Fruit fly (Drosophila melanogaster) whole organism, embryonic: Measurements from ENCODE around the gene Srg3.
A peak's percentile ranks its signal among the peaks of the same experiment; 100 is the strongest.

Experiments
- Ada2b ChIP-seq: fragments of 200-800 bp; sonication (Bioruptor generic); IDR thresholded peaks from 2 replicates; pipeline ENCODE4 v1.3.6; 2022; ENCODE audit warnings: missing biosample characterization, missing genetic modification characterization
- Antp ChIP-seq: fragments of 200-800 bp; sonication (Bioruptor generic); optimal IDR thresholded peaks from 3 replicates; lab custom pipeline; 2016; ENCODE audit warnings: missing biosample characterization, missing genetic modification characterization
- Asciz ChIP-seq: fragments of 200-800 bp; sonication (Bioruptor generic); optimal IDR thresholded peaks from 2 replicates; lab custom pipeline; 2017; ENCODE audit warnings: missing biosample characterization, mild to moderate bottlenecking, missing genetic modification characterization, missing genetic modification reagents
- CG10267 ChIP-seq: fragments of 200-800 bp; sonication (Bioruptor generic); optimal IDR thresholded peaks from 2 replicates; lab custom pipeline; 2018; ENCODE audit warnings: missing biosample characterization, mild to moderate bottlenecking, missing genetic modification characterization, moderate library complexity
- CG10321 ChIP-seq: fragments of 200-800 bp; sonication (Bioruptor generic); IDR thresholded peaks from 2 replicates; pipeline ENCODE4 v1.3.6; 2022; ENCODE audit warnings: missing biosample characterization, missing genetic modification characterization
- CG10543 ChIP-seq: fragments of 200-800 bp; sonication (Bioruptor generic); optimal IDR thresholded peaks from 3 replicates; lab custom pipeline; 2017; ENCODE audit warnings: missing biosample characterization, mild to moderate bottlenecking, missing genetic modification characterization, moderate library complexity
- CG10654 ChIP-seq: fragments of 200-800 bp; sonication (Bioruptor generic); optimal IDR thresholded peaks from 2 replicates; lab custom pipeline; 2016; ENCODE audit warnings: missing biosample characterization, missing genetic modification characterization
- CG11398 ChIP-seq: fragments of 200-800 bp; sonication (Bioruptor generic); optimal IDR thresholded peaks from 2 replicates; lab custom pipeline; 2016; ENCODE audit warnings: missing biosample characterization, missing genetic modification characterization
- CG12104 ChIP-seq: fragments of 200-800 bp; sonication (Bioruptor generic); optimal IDR thresholded peaks from 3 replicates; lab custom pipeline; 2016; ENCODE audit warnings: missing biosample characterization, missing genetic modification characterization
- CG12659 ChIP-seq: fragments of 200-800 bp; sonication (Bioruptor generic); optimal IDR thresholded peaks from 3 replicates; lab custom pipeline; 2017; ENCODE audit warnings: mild to moderate bottlenecking, missing biosample characterization, missing genetic modification reagents, missing genetic modification characterization
- CG14014 ChIP-seq: fragments of 200-800 bp; sonication (Bioruptor generic); IDR thresholded peaks from 2 replicates; pipeline ENCODE4 v1.3.6; 2022; ENCODE audit warnings: missing biosample characterization, missing genetic modification characterization
- CG17385 ChIP-seq: fragments of 200-800 bp; sonication (Bioruptor generic); optimal IDR thresholded peaks from 3 replicates; lab custom pipeline; 2018; ENCODE audit warnings: missing biosample characterization, mild to moderate bottlenecking, missing genetic modification characterization
- CG17829 ChIP-seq: fragments of 200-800 bp; optimal IDR thresholded peaks from 2 replicates; lab custom pipeline; 2019; ENCODE audit warnings: missing biosample characterization, mild to moderate bottlenecking, missing genetic modification characterization, moderate library complexity
- CG2199 ChIP-seq: fragments of 200-800 bp; sonication (Bioruptor generic); IDR thresholded peaks from 3 replicates; pipeline ENCODE4 v1.3.6; 2022; ENCODE audit warnings: missing biosample characterization, missing genetic modification characterization
- CG2889 ChIP-seq: fragments of 200-800 bp; sonication (Bioruptor generic); IDR thresholded peaks from 3 replicates; pipeline ENCODE4 v1.3.6; 2022; ENCODE audit warnings: missing biosample characterization, missing genetic modification characterization
- CG30403 ChIP-seq: fragments of 200-800 bp; sonication (Bioruptor generic); optimal IDR thresholded peaks from 3 replicates; lab custom pipeline; 2016; ENCODE audit warnings: missing biosample characterization, missing genetic modification characterization
- CG3163 ChIP-seq: fragments of 200-800 bp; sonication (Bioruptor generic); optimal IDR thresholded peaks from 3 replicates; lab custom pipeline; 2016; ENCODE audit warnings: missing biosample characterization, missing genetic modification characterization
- CG32772 ChIP-seq: fragments of 200-800 bp; sonication (Bioruptor generic); IDR thresholded peaks from 2 replicates; pipeline ENCODE4 v1.3.6; 2022; ENCODE audit warnings: missing biosample characterization, missing genetic modification characterization
- CG34376 ChIP-seq: fragments of 200-800 bp; sonication (Bioruptor generic); optimal IDR thresholded peaks from 2 replicates; lab custom pipeline; 2018; ENCODE audit warnings: missing biosample characterization, mild to moderate bottlenecking, missing genetic modification characterization
- CG5245 ChIP-seq: fragments of 200-800 bp; sonication (Bioruptor generic); optimal IDR thresholded peaks from 3 replicates; lab custom pipeline; 2016; ENCODE audit warnings: missing biosample characterization, missing genetic modification characterization
- CG8089 ChIP-seq: fragments of 200-800 bp; sonication (Bioruptor generic); optimal IDR thresholded peaks from 3 replicates; lab custom pipeline; 2016; ENCODE audit warnings: missing biosample characterization, missing genetic modification characterization
- CG8359 ChIP-seq: fragments of 200-800 bp; sonication (Bioruptor generic); optimal IDR thresholded peaks from 2 replicates; lab custom pipeline; 2017; ENCODE audit warnings: missing biosample characterization, mild to moderate bottlenecking, missing genetic modification characterization, borderline replicate concordance
- CG9727 ChIP-seq: fragments of 200-800 bp; sonication (Bioruptor generic); optimal IDR thresholded peaks from 3 replicates; lab custom pipeline; 2017; ENCODE audit warnings: missing biosample characterization, mild to moderate bottlenecking, missing genetic modification characterization
- CrebB ChIP-seq: fragments of 200-800 bp; sonication (Bioruptor generic); optimal IDR thresholded peaks from 3 replicates; lab custom pipeline; 2018; ENCODE audit warnings: missing biosample characterization, mild to moderate bottlenecking, missing genetic modification characterization
- D ChIP-seq, 2 experiments: fragments of 200-800 bp in 1 of 2; fragments of >200 bp in 1 of 2; sonication (Bioruptor generic) in 1 of 2; optimal IDR thresholded peaks; 2 replicates in 1 of 2; 3 replicates in 1 of 2; lab custom pipeline; 2017; ENCODE audit warnings: mild to moderate bottlenecking in 1 of 2, missing biosample characterization in 1 of 2, missing genetic modification characterization in 1 of 2, missing genetic modification reagents in 1 of 2
- Dek ChIP-seq: fragments of 200-800 bp; sonication (Bioruptor generic); optimal IDR thresholded peaks from 3 replicates; lab custom pipeline; 2019; ENCODE audit warnings: missing biosample characterization, mild to moderate bottlenecking, missing genetic modification characterization, moderate library complexity
- MESR4 ChIP-seq: fragments of 200-800 bp; sonication (Bioruptor generic); optimal IDR thresholded peaks from 2 replicates; lab custom pipeline; 2018; ENCODE audit warnings: missing biosample characterization, mild to moderate bottlenecking, missing genetic modification characterization, moderate library complexity
- NfI ChIP-seq: fragments of 200-800 bp; sonication (Bioruptor generic); optimal IDR thresholded peaks from 3 replicates; lab custom pipeline; 2018; ENCODE audit warnings: missing biosample characterization, mild to moderate bottlenecking, missing genetic modification characterization, moderate library complexity
- Oli ChIP-seq: fragments of 200-800 bp; sonication (Bioruptor generic); optimal IDR thresholded peaks from 2 replicates; lab custom pipeline; 2018; ENCODE audit warnings: missing biosample characterization, mild to moderate bottlenecking, missing genetic modification characterization, moderate library complexity
- Vsx1 ChIP-seq: fragments of 200-800 bp; sonication (Bioruptor generic); optimal IDR thresholded peaks from 2 replicates; lab custom pipeline; 2017; ENCODE audit warnings: missing biosample characterization, mild to moderate bottlenecking, missing genetic modification characterization, missing genetic modification reagents
- az2 ChIP-seq: fragments of 200-800 bp; sonication (Bioruptor generic); optimal IDR thresholded peaks from 3 replicates; lab custom pipeline; 2016; ENCODE audit warnings: missing biosample characterization, missing genetic modification characterization
- btn ChIP-seq: fragments of 200-800 bp; sonication (Bioruptor generic); optimal IDR thresholded peaks from 2 replicates; lab custom pipeline; 2016; ENCODE audit warnings: missing biosample characterization, missing genetic modification characterization
- chif ChIP-seq, 2 experiments: fragments of 200-800 bp; sonication (Bioruptor generic); optimal IDR thresholded peaks; 3 replicates each; lab custom pipeline; 2016; ENCODE audit warnings: missing biosample characterization in 2 of 2, missing genetic modification characterization in 2 of 2
- ci ChIP-seq: fragments of 200-800 bp; sonication (Bioruptor generic); IDR thresholded peaks from 3 replicates; pipeline ENCODE4 v1.3.6; 2022; ENCODE audit warnings: missing biosample characterization, missing genetic modification characterization
- dan ChIP-seq: fragments of 200-800 bp; sonication (Bioruptor generic); IDR thresholded peaks from 2 replicates; pipeline ENCODE4 v1.3.6; 2022; ENCODE audit warnings: missing biosample characterization, missing genetic modification characterization
- emc ChIP-seq: fragments of 200-800 bp; sonication (Bioruptor generic); optimal IDR thresholded peaks from 2 replicates; lab custom pipeline; 2016; ENCODE audit warnings: missing biosample characterization, missing genetic modification characterization
- fd102C ChIP-seq: fragments of 200-800 bp; sonication (Bioruptor generic); optimal IDR thresholded peaks from 2 replicates; lab custom pipeline; 2018; ENCODE audit warnings: missing biosample characterization, mild to moderate bottlenecking, missing genetic modification characterization, moderate library complexity
- fd96Cb ChIP-seq: fragments of 200-800 bp; sonication (Bioruptor generic); optimal IDR thresholded peaks from 2 replicates; lab custom pipeline; 2018; ENCODE audit warnings: missing biosample characterization, mild to moderate bottlenecking, missing genetic modification characterization, moderate library complexity
- ind ChIP-seq: fragments of 200-800 bp; sonication (Bioruptor generic); optimal IDR thresholded peaks from 3 replicates; lab custom pipeline; 2016; ENCODE audit warnings: missing biosample characterization, missing genetic modification characterization
- insv ChIP-seq, 2 experiments: fragments of 200-800 bp; sonication (Bioruptor generic); optimal IDR thresholded peaks; 3 replicates each; lab custom pipeline; 2016 to 2018; ENCODE audit warnings: missing biosample characterization in 2 of 2, missing genetic modification characterization in 2 of 2
- jumu ChIP-seq: fragments of 200-800 bp; sonication (Bioruptor generic); optimal IDR thresholded peaks from 3 replicates; lab custom pipeline; 2016; ENCODE audit warnings: missing biosample characterization, missing genetic modification characterization
- luna ChIP-seq: fragments of 200-800 bp; sonication (Bioruptor generic); optimal IDR thresholded peaks from 2 replicates; lab custom pipeline; 2016; ENCODE audit warnings: missing biosample characterization, missing genetic modification characterization
- otp ChIP-seq: fragments of 200-800 bp; sonication (Bioruptor generic); IDR thresholded peaks from 3 replicates; pipeline ENCODE4, ENCODE4 v1.3.6; 2022; ENCODE audit warnings: missing biosample characterization, missing genetic modification characterization
- pros ChIP-seq: fragments of 200-800 bp; sonication (Bioruptor generic); optimal IDR thresholded peaks from 3 replicates; lab custom pipeline; 2019; ENCODE audit warnings: missing biosample characterization, mild to moderate bottlenecking, missing genetic modification characterization, moderate library complexity
- repo ChIP-seq: fragments of 200-800 bp; sonication (Bioruptor generic); optimal IDR thresholded peaks from 2 replicates; lab custom pipeline; 2016; ENCODE audit warnings: missing biosample characterization, missing genetic modification characterization
- sens-2 ChIP-seq: fragments of 200-800 bp; sonication (Bioruptor generic); IDR thresholded peaks from 2 replicates; pipeline ENCODE4 v1.3.6; 2022; ENCODE audit warnings: missing biosample characterization, missing genetic modification characterization
- seq ChIP-seq: fragments of 200-800 bp; sonication (Bioruptor generic); IDR thresholded peaks from 2 replicates; pipeline ENCODE4 v1.3.6; 2022; ENCODE audit warnings: missing biosample characterization, missing genetic modification characterization
- tup ChIP-seq: fragments of 200-800 bp; sonication (Bioruptor generic); optimal IDR thresholded peaks from 2 replicates; lab custom pipeline; 2016; ENCODE audit warnings: missing biosample characterization, mild to moderate bottlenecking, missing genetic modification characterization, moderate library complexity
- zfh2 ChIP-seq: fragments of 200-800 bp; sonication (Bioruptor generic); optimal IDR thresholded peaks from 2 replicates; lab custom pipeline; 2016; ENCODE audit warnings: missing biosample characterization, missing genetic modification characterization

Gene Srg3

dm6 chr3L:9460775-9461491 lies 17.9 kb downstream of the Srg3 start, which contains the start of the genes CG3434 and CG44838 (continued):
- TF ChIP-seq MESR4 (no peak), Antp (peak; percentile 62), Oli (tag; lab: Kevin White, UChicago) (peak; percentile 73), ci (GFP tag; lab: Robert Waterston, UW) (peak; percentile 79; the same call in 2 of the 3 replicates), CG10543 (peak; percentile 91), CG34376 (GFP tag; lab: Kevin White, UChicago) (peak; percentile 70), CG10267 (peak; percentile 82), sens-2 (no peak), btn (GFP tag; lab: Kevin White, UChicago) (peak; percentile 25), CG12104 (GFP tag; lab: Kevin White, UChicago) (peak; percentile 54), CG5245 (peak; percentile 76), CG9727 (GFP tag; lab: Kevin White, UChicago) (peak; percentile 86), luna (peak; percentile 28), fd102C (GFP tag; lab: Kevin White, UChicago) (peak; percentile 31), pros (peak; percentile 17), az2 (GFP tag; lab: Kevin White, UChicago) (peak; percentile 78), CG30403 (peak; percentile 88), dan (no peak), Ada2b (GFP tag; lab: Robert Waterston, UW) (peak; percentile 67), CG8359 (GFP tag; lab: Kevin White, UChicago) (no peak), NfI (peak; percentile 72), repo (no peak), CG10654 (GFP tag; lab: Kevin White, UChicago) (peak; percentile 77), fd96Cb (peak; percentile 64), ind (GFP tag; lab: Kevin White, UChicago) (peak; percentile 81), seq (GFP tag; lab: Robert Waterston, UW) (peak; percentile 55; the same call in 1 of the 2 replicates), tup (GFP tag; lab: Kevin White, UChicago) (peak; percentile 38), emc (GFP tag; lab: Kevin White, UChicago) (no peak), CG32772 (GFP tag; lab: Robert Waterston, UW) (peak; percentile 65), CG11398 (no peak), CG3163 (peak; percentile 31), Dek (tag; lab: Kevin White, UChicago) (peak; percentile 77), CG2889 (peak; percentile 60; the same call in 2 of the 3 replicates), CG17385 (GFP tag; lab: Kevin White, UChicago) (peak; percentile 73), chif (GFP tag; optimal IDR thresholded peaks at IDR 0.05; lab: Kevin White, UChicago) (peak; percentile 58 to 78), zfh2 (GFP tag; lab: Kevin White, UChicago) (peak; percentile 75), CG8089 (no peak), CG2199 (GFP tag; lab: Robert Waterston, UW) (peak; percentile 76), CG12659 (GFP tag; lab: Kevin White, UChicago) (peak; percentile 90), CrebB (tag; lab: Kevin White, UChicago) (peak; percentile 38), D (optimal IDR thresholded peaks at IDR 0.05; lab: Kevin White, UChicago) (no peak), D (GFP tag; optimal IDR thresholded peaks at IDR 0.05; lab: Kevin White, UChicago) (peak; percentile 70), otp (GFP tag; lab: Robert Waterston, UW) (peak; percentile 72; the same call in 2 of the 3 replicates), CG17829 (tag; lab: Kevin White, UChicago) (peak; percentile 83), jumu (GFP tag; lab: Kevin White, UChicago) (peak; percentile 73), Asciz (GFP tag; lab: Kevin White, UChicago) (peak; percentile 58), CG10321 (GFP tag; lab: Robert Waterston, UW) (no peak), Vsx1 (GFP tag; lab: Kevin White, UChicago) (peak; percentile 58), CG14014 (GFP tag; lab: Robert Waterston, UW) (peak; percentile 70), insv (GFP tag; optimal IDR thresholded peaks at IDR 0.05; lab: Kevin White, UChicago) (peak in 1 of 2 experiments; percentile 61)
